Worm (Caenorhabditis elegans) whole organism, L2 larva: ENCODE data around the gene pgph-3.

Experiments
- F13H6.1 ChIP-seq: sonication (generic microtip); optimal IDR thresholded peaks from 2 replicates; lab custom pipeline; 2016; ENCODE audit warnings: missing genetic modification characterization, missing compliant biosample characterization
- Y55F3AM.14 ChIP-seq: fragments of 200-800 bp; sonication (Bioruptor generic); optimal IDR thresholded peaks from 2 replicates; lab custom pipeline; 2018; ENCODE audit warnings: mild to moderate bottlenecking, missing genetic modification characterization, missing compliant biosample characterization
- ZK546.5 ChIP-seq: sonication (generic microtip); optimal IDR thresholded peaks from 2 replicates; lab custom pipeline; 2017; ENCODE audit warnings: missing biosample characterization, missing genetic modification characterization
- alr-1 ChIP-seq: fragments of 150-350 bp; optimal IDR thresholded peaks from 2 replicates; lab custom pipeline; 2014; ENCODE audit warnings: missing biosample characterization, missing genetic modification characterization
- aly-2 ChIP-seq: fragments of 150-350 bp; optimal IDR thresholded peaks from 2 replicates; lab custom pipeline; 2014; ENCODE audit warnings: missing biosample characterization, missing genetic modification characterization
- ama-1 ChIP-seq: fragments of 150-350 bp; optimal IDR thresholded peaks from 2 replicates; lab custom pipeline; 2018; ENCODE audit warnings: inconsistent platforms
- blmp-1 ChIP-seq: sonication (generic microtip); optimal IDR thresholded peaks from 2 replicates; lab custom pipeline; 2017; ENCODE audit warnings: missing genetic modification characterization, mild to moderate bottlenecking, missing compliant biosample characterization, antibody characterized with exemption, moderate library complexity; ENCODE audit not compliant: insufficient read depth
- ceh-16 ChIP-seq: fragments of 150-350 bp; optimal IDR thresholded peaks from 2 replicates; lab custom pipeline; 2014; ENCODE audit warnings: missing biosample characterization, missing genetic modification characterization
- ceh-82 ChIP-seq: fragments of 150-350 bp; optimal IDR thresholded peaks from 2 replicates; lab custom pipeline; 2014; ENCODE audit warnings: missing biosample characterization, missing genetic modification characterization
- crh-2 ChIP-seq: sonication (generic microtip); optimal IDR thresholded peaks from 2 replicates; lab custom pipeline; 2017; ENCODE audit warnings: missing biosample characterization, missing genetic modification characterization
- elt-1 ChIP-seq: fragments of 150-350 bp; optimal IDR thresholded peaks from 2 replicates; lab custom pipeline; 2014; ENCODE audit warnings: missing biosample characterization, missing genetic modification characterization
- elt-3 ChIP-seq: sonication (generic microtip); optimal IDR thresholded peaks from 2 replicates; lab custom pipeline; 2017; ENCODE audit warnings: missing biosample characterization, missing genetic modification characterization
- fos-1 ChIP-seq: fragments of 150-350 bp; optimal IDR thresholded peaks from 2 replicates; lab custom pipeline; 2014; ENCODE audit warnings: missing biosample characterization, missing genetic modification characterization
- gmeb-1 ChIP-seq: fragments of 150-350 bp; optimal IDR thresholded peaks from 2 replicates; lab custom pipeline; 2014; ENCODE audit warnings: missing biosample characterization, missing genetic modification characterization
- lin-11 ChIP-seq: fragments of 150-350 bp; sonication (generic microtip); optimal IDR thresholded peaks from 2 replicates; lab custom pipeline; 2014; ENCODE audit warnings: missing biosample characterization, missing genetic modification characterization, inconsistent platforms, mixed read lengths
- lin-13 ChIP-seq: fragments of 150-350 bp; optimal IDR thresholded peaks from 2 replicates; lab custom pipeline; 2014; ENCODE audit warnings: missing biosample characterization, missing genetic modification reagents, missing genetic modification characterization
- lin-39 ChIP-seq: fragments of 150-350 bp; optimal IDR thresholded peaks from 2 replicates; lab custom pipeline; 2014; ENCODE audit warnings: missing biosample characterization, missing genetic modification reagents, missing genetic modification characterization
- mab-5 ChIP-seq: fragments of 150-350 bp; optimal IDR thresholded peaks from 2 replicates; lab custom pipeline; 2014; ENCODE audit warnings: missing biosample characterization, missing genetic modification characterization
- mbf-1 ChIP-seq: sonication (generic microtip); optimal IDR thresholded peaks from 2 replicates; lab custom pipeline; 2017; ENCODE audit warnings: missing biosample characterization, missing genetic modification characterization
- mdl-1 ChIP-seq, 2 experiments: fragments of 150-350 bp in 1 of 2; sonication (generic microtip) in 1 of 2; optimal IDR thresholded peaks; 2 replicates each; lab custom pipeline; 2017; ENCODE audit warnings: missing biosample characterization in 2 of 2, missing genetic modification characterization in 2 of 2
- nhr-11 ChIP-seq: fragments of 150-350 bp; optimal IDR thresholded peaks from 2 replicates; lab custom pipeline; 2014; ENCODE audit warnings: missing biosample characterization, missing genetic modification characterization
- nhr-12 ChIP-seq: fragments of 150-350 bp; optimal IDR thresholded peaks from 2 replicates; lab custom pipeline; 2014; ENCODE audit warnings: missing biosample characterization, missing genetic modification characterization
- nhr-129 ChIP-seq: fragments of 150-350 bp; optimal IDR thresholded peaks from 2 replicates; lab custom pipeline; 2014; ENCODE audit warnings: missing biosample characterization, missing genetic modification characterization
- nhr-21 ChIP-seq: fragments of 150-350 bp; optimal IDR thresholded peaks from 2 replicates; lab custom pipeline; 2014; ENCODE audit warnings: missing biosample characterization, missing genetic modification characterization
- nhr-237 ChIP-seq: fragments of 150-350 bp; optimal IDR thresholded peaks from 2 replicates; lab custom pipeline; 2014; ENCODE audit warnings: missing biosample characterization, missing genetic modification characterization
- nhr-25 ChIP-seq: fragments of 150-350 bp; sonication (generic microtip); optimal IDR thresholded peaks from 3 replicates; lab custom pipeline; 2014; ENCODE audit warnings: missing biosample characterization, missing genetic modification characterization
- nhr-77 ChIP-seq: fragments of 150-350 bp; optimal IDR thresholded peaks from 2 replicates; lab custom pipeline; 2014; ENCODE audit warnings: missing biosample characterization, missing genetic modification characterization
- sem-4 ChIP-seq: fragments of 150-350 bp; optimal IDR thresholded peaks from 2 replicates; lab custom pipeline; 2014; ENCODE audit warnings: missing biosample characterization, missing genetic modification reagents, missing genetic modification characterization
- sma-9 ChIP-seq, 2 experiments: fragments of 150-350 bp in 1 of 2; sonication (generic microtip) in 1 of 2; optimal IDR thresholded peaks; 2 replicates each; lab custom pipeline; 2014 to 2016; ENCODE audit warnings: missing genetic modification characterization in 2 of 2, mild to moderate bottlenecking in 1 of 2, missing biosample characterization in 1 of 2, missing compliant biosample characterization in 1 of 2, missing genetic modification reagents in 1 of 2, moderate library complexity in 1 of 2
- snpc-4 ChIP-seq: fragments of 150-350 bp; optimal IDR thresholded peaks from 2 replicates; lab custom pipeline; 2014; ENCODE audit warnings: missing biosample characterization, missing genetic modification characterization
- unc-39 ChIP-seq: fragments of 150-350 bp; optimal IDR thresholded peaks from 2 replicates; lab custom pipeline; 2014; ENCODE audit warnings: missing biosample characterization, missing genetic modification characterization
- zag-1 ChIP-seq: fragments of 150-350 bp; optimal IDR thresholded peaks from 2 replicates; lab custom pipeline; 2014; ENCODE audit warnings: missing biosample characterization, missing genetic modification characterization
- ztf-1 ChIP-seq: fragments of 200-800 bp; sonication (Bioruptor generic); conservative IDR thresholded peaks from 2 replicates; pipeline ENCODE4 v1.3.6; 2022; ENCODE audit warnings: missing genetic modification characterization, missing compliant biosample characterization
- ztf-4 ChIP-seq: fragments of 150-350 bp; optimal IDR thresholded peaks from 2 replicates; lab custom pipeline; 2014; ENCODE audit warnings: missing biosample characterization, missing genetic modification characterization

The pgph-3 gene

ce11 chrV:5747519-5747918 lies 16.1 kb downstream of the pgph-3 start, which contains the start of gene acds-10:
Gene acds-10, plus strand, starts transcription at chrV:5747819.
- no peak for TF ChIP-seq mdl-1 (tag; optimal IDR thresholded peaks at IDR 0.05; lab: Kevin White, UChicago)
- TF ChIP-seq unc-39 = no peak
- no peak for TF ChIP-seq gmeb-1 (tag; lab: Kevin White, UChicago)
- peak; percentile 6 for TF ChIP-seq fos-1 (tag; lab: Kevin White, UChicago)

ce11 chrV:5746237-5746636 lies 17.4 kb downstream of the pgph-3 start:
- TF ChIP-seq mbf-1 (tag; lab: Kevin White, UChicago) = no peak
- TF ChIP-seq nhr-25 (tag; lab: Kevin White, UChicago) = no peak
- TF ChIP-seq F13H6.1 (tag; lab: Kevin White, UChicago) = no peak
- TF ChIP-seq ztf-1 = no peak
- no peak for TF ChIP-seq nhr-77 (tag; lab: Kevin White, UChicago)
- TF ChIP-seq ceh-82 (tag; lab: Kevin White, UChicago) = no peak
- TF ChIP-seq alr-1 (tag; lab: Kevin White, UChicago) = no peak
- no peak for TF ChIP-seq aly-2
- TF ChIP-seq elt-1 (tag; lab: Kevin White, UChicago) = no peak
- TF ChIP-seq blmp-1 (tag; lab: Kevin White, UChicago) = no peak
- TF ChIP-seq ZK546.5 (tag; lab: Kevin White, UChicago) = no peak
- TF ChIP-seq zag-1 (tag; lab: Kevin White, UChicago) = no peak
- no peak for TF ChIP-seq ceh-16 (tag; lab: Kevin White, UChicago)
- TF ChIP-seq Y55F3AM.14 (GFP tag; lab: Kevin White, UChicago) = no peak
- TF ChIP-seq nhr-237 (tag; lab: Kevin White, UChicago) = no peak
- no peak for TF ChIP-seq nhr-12

ce11 chrV:5741237-5741636 lies 22.4 kb downstream of the pgph-3 start:
- TF ChIP-seq mab-5 (no peak), lin-39 (tag; lab: Kevin White, UChicago) (no peak)

DNA sequence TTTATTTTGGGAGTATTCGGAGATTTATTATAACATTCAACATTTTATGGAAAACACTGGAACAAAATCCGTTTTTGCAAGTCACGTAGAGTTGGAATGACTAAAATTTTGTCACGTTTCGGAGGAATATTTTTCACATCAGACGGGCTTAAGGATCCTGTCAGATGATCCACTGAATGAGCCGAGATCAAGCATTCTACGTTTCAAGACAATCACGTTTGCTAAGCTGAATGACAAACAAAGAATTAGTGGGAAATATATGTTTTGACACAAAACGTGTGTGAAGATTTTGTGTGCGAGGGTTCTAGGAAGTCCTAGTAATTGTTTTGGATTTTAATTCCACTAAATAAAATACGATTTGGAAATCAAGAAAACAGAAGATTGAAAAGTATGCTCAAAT lies 24.2 kb downstream of the pgph-3 start:
- TF ChIP-seq mbf-1 (tag; lab: Kevin White, UChicago) (no peak), ZK546.5 (tag; lab: Kevin White, UChicago) (no peak), nhr-11 (no peak), elt-3 (tag; lab: Kevin White, UChicago) (no peak), sem-4 (no peak), ztf-4 (tag; lab: Kevin White, UChicago) (no peak), nhr-77 (tag; lab: Kevin White, UChicago) (no peak), crh-2 (tag; lab: Kevin White, UChicago) (no peak), lin-13 (GFP tag; lab: Kevin White, UChicago) (no peak), Y55F3AM.14 (GFP tag; lab: Kevin White, UChicago) (no peak)

DNA sequence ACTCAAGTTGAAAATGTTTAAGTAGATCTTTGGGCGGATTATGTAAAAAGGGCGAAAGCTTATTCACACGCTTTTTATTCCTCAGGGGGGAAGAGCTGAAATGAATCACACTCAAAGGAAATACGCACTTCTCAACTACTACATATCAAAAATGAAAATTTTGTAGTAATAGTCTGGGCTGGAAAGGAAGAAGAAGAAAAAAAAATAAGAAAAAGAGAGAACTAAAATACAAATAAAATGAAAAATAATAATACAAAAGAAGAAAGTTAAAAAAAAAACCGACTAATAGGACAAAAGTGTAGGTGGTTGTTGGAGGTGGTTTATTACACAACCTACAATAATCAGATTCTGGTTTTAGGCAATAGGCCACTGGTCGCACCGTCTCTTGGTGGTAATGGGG lies 27.6 kb downstream of the pgph-3 start, which contains the start of gene K09H11.6:
TSS of gene K09H11.6 (minus strand) at position 101 of the 400 bp plus-strand sequence.
- no peak for TF ChIP-seq ztf-4 (tag; lab: Kevin White, UChicago)
- TF ChIP-seq lin-39 (tag; lab: Kevin White, UChicago) = no peak
- TF ChIP-seq snpc-4 (tag; lab: Kevin White, UChicago) = no peak
- no peak for TF ChIP-seq alr-1 (tag; lab: Kevin White, UChicago)
- TF ChIP-seq nhr-25 (tag; lab: Kevin White, UChicago) = no peak
- no peak for TF ChIP-seq mbf-1 (tag; lab: Kevin White, UChicago)
- no peak for TF ChIP-seq ama-1
- TF ChIP-seq nhr-11 = no peak
- TF ChIP-seq nhr-21 (tag; lab: Kevin White, UChicago) = no peak
- TF ChIP-seq Y55F3AM.14 (GFP tag; lab: Kevin White, UChicago) = no peak
- no peak for TF ChIP-seq gmeb-1 (tag; lab: Kevin White, UChicago)
- no peak for TF ChIP-seq nhr-129 (tag; lab: Kevin White, UChicago)
- TF ChIP-seq fos-1 (tag; lab: Kevin White, UChicago) = no peak
- no peak for TF ChIP-seq elt-1 (tag; lab: Kevin White, UChicago)
- no peak for TF ChIP-seq crh-2 (tag; lab: Kevin White, UChicago)
- no peak for TF ChIP-seq ztf-1
- no peak for TF ChIP-seq lin-11

DNA sequence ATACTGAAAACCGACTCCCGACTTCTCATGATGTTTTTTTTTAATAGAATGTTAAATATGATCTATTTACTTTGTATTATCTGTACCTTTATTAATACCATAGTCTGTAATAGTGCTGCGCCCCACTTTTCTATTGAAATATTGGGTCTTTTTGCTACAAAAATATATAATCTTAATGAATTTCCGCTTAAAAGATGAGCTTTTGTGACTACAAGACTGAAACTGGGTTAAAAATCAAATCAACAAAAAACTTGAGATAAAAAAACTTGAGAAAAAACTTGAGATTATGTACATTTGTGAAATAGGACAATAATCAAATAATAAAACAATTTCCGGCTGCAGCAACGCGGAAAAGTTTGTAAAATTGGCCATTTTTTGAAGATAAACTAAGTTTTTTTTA lies 32.9 kb downstream of the pgph-3 start, which contains the start of gene K09H11.15:
TSS of gene K09H11.15 (minus strand) at position 101 of the 400 bp plus-strand sequence.
- TF ChIP-seq ceh-16 (tag; lab: Kevin White, UChicago) = no peak
- TF ChIP-seq sma-9 (GFP tag; optimal IDR thresholded peaks at IDR 0.05; lab: Kevin White, UChicago) = no peak
- TF ChIP-seq sma-9 (tag; optimal IDR thresholded peaks at IDR 0.05; lab: Kevin White, UChicago) = no peak
- no peak for TF ChIP-seq ztf-1
- no peak for TF ChIP-seq F13H6.1 (tag; lab: Kevin White, UChicago)
